Worm (Caenorhabditis elegans) whole organism, L4 larva: ENCODE measurements around the gene ZC262.13.
A peak's percentile ranks its signal among the peaks of the same experiment; 100 is the strongest.

ENCODE experiments used
- D1046.2 ChIP-seq: fragments of 200-800 bp; sonication (Bioruptor generic); IDR thresholded peaks from 2 replicates; pipeline ENCODE4 v1.3.6; 2022; ENCODE audit warnings: missing genetic modification characterization, missing compliant biosample characterization
- aha-1 ChIP-seq: fragments of 150-350 bp; peaks from one replicate; lab custom pipeline; 2014; ENCODE audit warnings: missing biosample characterization, missing genetic modification characterization
- jun-1 ChIP-seq: fragments of 150-350 bp; optimal IDR thresholded peaks from 2 replicates; lab custom pipeline; 2014; ENCODE audit warnings: missing biosample characterization, missing genetic modification reagents, missing genetic modification characterization
- lin-39 ChIP-seq: fragments of 150-350 bp; optimal IDR thresholded peaks from 2 replicates; lab custom pipeline; 2014; ENCODE audit warnings: missing biosample characterization, missing genetic modification reagents, missing genetic modification characterization
- mdl-1 ChIP-seq, 2 experiments: fragments of 150-350 bp in 1 of 2; sonication (generic microtip) in 1 of 2; optimal IDR thresholded peaks; 2 replicates each; lab custom pipeline; 2014 to 2017; ENCODE audit warnings: missing biosample characterization in 2 of 2, missing genetic modification characterization in 2 of 2
- mes-2 ChIP-seq: sonication (generic microtip); optimal IDR thresholded peaks from 2 replicates; lab custom pipeline; 2016; ENCODE audit warnings: missing genotype, mild to moderate bottlenecking, missing genetic modification characterization, missing compliant biosample characterization; ENCODE audit not compliant: poor library complexity, severe bottlenecking
- nhr-237 ChIP-seq: sonication (generic microtip); optimal IDR thresholded peaks from 2 replicates; lab custom pipeline; 2017; ENCODE audit warnings: missing biosample characterization, missing genetic modification characterization
- nhr-25 ChIP-seq: sonication (generic microtip); optimal IDR thresholded peaks from 2 replicates; lab custom pipeline; 2017; ENCODE audit warnings: missing genetic modification characterization, mild to moderate bottlenecking, missing compliant biosample characterization, antibody characterized with exemption, moderate library complexity, borderline replicate concordance; ENCODE audit not compliant: insufficient read depth
- snpc-4 ChIP-seq: fragments of 150-350 bp; optimal IDR thresholded peaks from 2 replicates; lab custom pipeline; 2014; ENCODE audit warnings: missing biosample characterization, missing genetic modification characterization
- spr-1 ChIP-seq: sonication (generic microtip); optimal IDR thresholded peaks from 2 replicates; lab custom pipeline; 2016; ENCODE audit warnings: mild to moderate bottlenecking, missing genetic modification characterization, missing compliant biosample characterization
- unc-39 ChIP-seq: sonication (generic microtip); optimal IDR thresholded peaks from 2 replicates; lab custom pipeline; 2017; ENCODE audit warnings: missing biosample characterization, missing genetic modification characterization
- unc-62 ChIP-seq, 3 experiments: fragments of 150-350 bp in 1 of 3; sonication (generic microtip); optimal IDR thresholded peaks in 2 of 3; peaks in 1 of 3; 1 replicate in 1 of 3; 2 replicates in 2 of 3; lab custom pipeline; 2014 to 2017; ENCODE audit warnings: missing biosample characterization in 3 of 3, missing genetic modification characterization in 3 of 3, missing genetic modification reagents in 3 of 3, missing genotype in 1 of 3
- ztf-7 ChIP-seq: fragments of 150-350 bp; optimal IDR thresholded peaks from 2 replicates; lab custom pipeline; 2014; ENCODE audit warnings: missing biosample characterization, missing genetic modification characterization

DNA sequence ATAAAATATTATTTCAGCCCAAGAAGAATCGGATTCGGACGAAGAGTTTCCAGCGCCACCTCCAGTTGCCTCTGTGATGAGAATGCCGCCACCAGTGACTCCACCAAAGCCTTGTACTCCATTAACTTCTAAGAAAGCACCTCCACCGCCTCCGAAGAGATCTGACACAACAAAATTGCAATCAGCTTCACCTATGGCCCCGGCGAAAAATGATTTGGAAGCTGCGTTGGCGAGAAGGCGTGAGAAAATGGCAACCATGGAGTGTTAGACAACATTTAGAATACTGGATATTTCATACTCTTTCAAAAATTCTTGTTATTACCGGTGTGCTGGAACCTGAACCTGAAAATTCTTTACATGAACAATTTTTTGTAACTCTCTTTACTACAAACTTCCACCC lies 20.7 kb upstream of the ZC262.13 start:
- TF ChIP-seq unc-62 (GFP tag; optimal IDR thresholded peaks at IDR 0.05 in 1 of 2; lab: Kevin White, UChicago): no peak
- no peak for TF ChIP-seq unc-62 (tag; optimal IDR thresholded peaks at IDR 0.05; lab: Kevin White, UChicago)
- TF ChIP-seq mes-2 (tag; lab: Kevin White, UChicago): no peak
- no peak for TF ChIP-seq snpc-4 (tag; lab: Kevin White, UChicago)
- no peak for TF ChIP-seq spr-1
- no peak for TF ChIP-seq mdl-1 (tag; optimal IDR thresholded peaks at IDR 0.05; lab: Kevin White, UChicago)
- no peak for TF ChIP-seq D1046.2
- peak; percentile 90 for TF ChIP-seq aha-1 (tag; lab: Kevin White, UChicago)
- TF ChIP-seq unc-39: no peak
- TF ChIP-seq nhr-25 (tag; lab: Kevin White, UChicago): no peak
- no peak for TF ChIP-seq nhr-237 (tag; lab: Kevin White, UChicago)
- no peak for TF ChIP-seq lin-39
- TF ChIP-seq jun-1 (tag; lab: Kevin White, UChicago): no peak
- TF ChIP-seq ztf-7 (tag; lab: Kevin White, UChicago): no peak
